Worm (Caenorhabditis elegans) whole organism, young adult: ENCODE data around the gene hmg-1.2.

ENCODE experiments used
- F49E8.2 ChIP-seq: sonication (generic microtip); optimal IDR thresholded peaks from 3 replicates; lab custom pipeline; 2017; ENCODE audit warnings: missing genetic modification characterization, mild to moderate bottlenecking, missing compliant biosample characterization, antibody characterized with exemption, moderate library complexity; ENCODE audit not compliant: insufficient read depth
- ama-1 ChIP-seq, 3 experiments: fragments of 150-350 bp in 1 of 3; sonication (generic microtip) in 2 of 3; optimal IDR thresholded peaks; 2 replicates each; lab custom pipeline; 2014 to 2018; ENCODE audit warnings: missing biosample characterization in 2 of 3, missing genetic modification characterization in 2 of 3, missing genetic modification reagents in 2 of 3
- snpc-3.4 ChIP-seq: sonication (generic microtip); optimal IDR thresholded peaks from 2 replicates; lab custom pipeline; 2017; ENCODE audit warnings: missing genetic modification characterization, mild to moderate bottlenecking, missing compliant biosample characterization, antibody characterized with exemption, moderate library complexity, missing genotype, missing genetic modification reagents

DNA sequence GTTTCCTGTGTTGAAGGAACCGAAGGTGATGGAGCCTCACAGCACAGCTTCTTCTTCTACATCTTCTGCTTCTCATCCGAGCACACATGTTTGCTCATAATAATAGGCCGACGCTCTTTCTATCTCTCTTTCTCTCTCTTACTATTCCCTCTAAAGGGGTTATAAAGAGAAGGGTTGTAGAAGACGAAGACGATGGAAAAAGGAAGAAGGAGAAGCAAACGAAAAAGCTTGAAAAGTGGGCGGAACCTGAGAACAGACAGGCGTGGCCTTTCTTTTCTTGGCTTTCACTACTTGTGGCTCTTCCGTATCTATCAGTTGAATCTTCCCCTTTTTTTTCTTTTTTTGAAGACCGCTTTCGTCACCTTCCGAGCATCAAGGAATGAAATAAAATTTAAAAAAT lies 27.7 kb downstream of the hmg-1.2 start:
- TF ChIP-seq F49E8.2 (tag; lab: Kevin White, UChicago) (no peak), ama-1 (optimal IDR thresholded peaks at IDR 0.05; lab: Kevin White, UChicago) (no peak), ama-1 (GFP tag; optimal IDR thresholded peaks at IDR 0.05; lab: Kevin White, UChicago) (no peak), snpc-3.4 (no peak)
